Worm (Caenorhabditis elegans): ENCODE data around the gene psmd-9.

The psmd-9 gene

ce11 chrII:6951250-6951806, 49.4 kb downstream of the psmd-9 start, which contains the start of the genes malt-1 and ceh-38:
TSS of gene malt-1 (minus strand) at chrII:6951300.
TSS of gene ceh-38 (plus strand) at chrII:6951526.
- TF ChIP-seq T07F8.4 (tag; optimal IDR thresholded peaks at IDR 0.05): no peak
- TF ChIP-seq ama-1 (optimal IDR thresholded peaks at IDR 0.05): no peak
- TF ChIP-seq ama-1 (GFP tag; optimal IDR thresholded peaks at IDR 0.05): no peak
- no peak for TF ChIP-seq ztf-6 (GFP tag; IDR thresholded peaks at IDR 0.05)
- no peak for TF ChIP-seq Y56A3A.18 (GFP tag; IDR thresholded peaks at IDR 0.05)
- TF ChIP-seq cebp-1 (GFP tag; IDR thresholded peaks at IDR 0.05): peak; percentile 63; the same call in 1 of the 2 replicates
- peak; percentile 90 for TF ChIP-seq cebp-1 (tag; optimal IDR thresholded peaks at IDR 0.05)
- no peak for TF ChIP-seq attf-6 (GFP tag; IDR thresholded peaks at IDR 0.05)
- TF ChIP-seq ceh-79 (tag; optimal IDR thresholded peaks at IDR 0.05): no peak
- TF ChIP-seq egrh-3 (GFP tag; IDR thresholded peaks at IDR 0.05): no peak
- peak; percentile 67 for TF ChIP-seq chd-7 (tag; optimal IDR thresholded peaks at IDR 0.05)
- no peak for TF ChIP-seq B0261.1 (tag; optimal IDR thresholded peaks at IDR 0.05)
- TF ChIP-seq nhr-120 (GFP tag; IDR thresholded peaks at IDR 0.05): no peak
- peak in 1 of 3 experiments; percentile 63 for TF ChIP-seq lin-35 (GFP tag; optimal IDR thresholded peaks at IDR 0.05)
- TF ChIP-seq bed-2 (GFP tag; IDR thresholded peaks at IDR 0.05): no peak
- peak; percentile 24 for TF ChIP-seq F52B5.7 (tag; optimal IDR thresholded peaks at IDR 0.05)
- TF ChIP-seq ceh-58 (GFP tag; IDR thresholded peaks at IDR 0.05): no peak
- no peak for TF ChIP-seq F57C9.4 (tag; optimal IDR thresholded peaks at IDR 0.05)
- TF ChIP-seq ccch-3 (GFP tag; optimal IDR thresholded peaks at IDR 0.05): peak; percentile 28
- TF ChIP-seq rec-8 (tag; optimal IDR thresholded peaks at IDR 0.05): no peak
- TF ChIP-seq K12H6.12 (tag; optimal IDR thresholded peaks at IDR 0.05): peak; percentile 94
- no peak for TF ChIP-seq F55B11.4 (tag; optimal IDR thresholded peaks at IDR 0.05; ENCODE audit: borderline replicate concordance, insufficient read depth)
- peak; percentile 79 for TF ChIP-seq B0336.3 (GFP tag; IDR thresholded peaks at IDR 0.05)
- TF ChIP-seq unc-130 (GFP tag; optimal IDR thresholded peaks at IDR 0.05): no peak
- no peak for TF ChIP-seq lag-1 (GFP tag; IDR thresholded peaks at IDR 0.05)
- TF ChIP-seq mel-28 (tag; optimal IDR thresholded peaks at IDR 0.05; ENCODE audit: borderline replicate concordance): no peak
- no peak for TF ChIP-seq hlh-26 (GFP tag; conservative IDR thresholded peaks at IDR 0.05)
- peak; percentile 83 for TF ChIP-seq dox-1 (GFP tag; IDR thresholded peaks at IDR 0.05)
- no peak for TF ChIP-seq nfya-1 (tag; optimal IDR thresholded peaks at IDR 0.05; ENCODE audit: borderline replicate concordance, insufficient read depth)
- no peak for TF ChIP-seq F49E8.2 (tag; optimal IDR thresholded peaks at IDR 0.05; ENCODE audit: insufficient read depth)
- peak; percentile 84 for TF ChIP-seq madf-10 (tag; optimal IDR thresholded peaks at IDR 0.05)
- no peak for TF ChIP-seq ztf-28 (GFP tag; IDR thresholded peaks at IDR 0.05)
- peak; percentile 20 for TF ChIP-seq dpl-1 (GFP tag; optimal IDR thresholded peaks at IDR 0.05)
- no peak for TF ChIP-seq Y53G8AR.9 (GFP tag; conservative IDR thresholded peaks at IDR 0.05)
- TF ChIP-seq lin-40 (tag; optimal IDR thresholded peaks at IDR 0.05): peak; percentile 92
- TF ChIP-seq akir-1 (GFP tag; optimal IDR thresholded peaks at IDR 0.05): peak; percentile 17
- peak; percentile 0 for TF ChIP-seq snpc-1.1 (tag; optimal IDR thresholded peaks at IDR 0.05; ENCODE audit: insufficient read depth)
- 0 out of 2 replicates have a peak, but pooled peaks have one; percentile 9 for TF ChIP-seq hsf-1 (GFP tag; IDR thresholded peaks at IDR 0.05)
- TF ChIP-seq aptf-3 (GFP tag; IDR thresholded peaks at IDR 0.05): no peak
- TF ChIP-seq mxl-1 (tag; optimal IDR thresholded peaks at IDR 0.05): no peak
- peak; percentile 50 for TF ChIP-seq ztf-18 (tag; optimal IDR thresholded peaks at IDR 0.05)
- TF ChIP-seq mcd-1 (GFP tag; IDR thresholded peaks at IDR 0.05): peak; percentile 75
- TF ChIP-seq lsy-27 (tag; optimal IDR thresholded peaks at IDR 0.05; ENCODE audit: borderline replicate concordance, insufficient read depth): no peak
- peak; percentile 90 for TF ChIP-seq F33H1.4 (GFP tag; IDR thresholded peaks at IDR 0.05)
- TF ChIP-seq ztf-3 (GFP tag; optimal IDR thresholded peaks at IDR 0.05): no peak
- peak; percentile 83 for TF ChIP-seq ceh-27 (GFP tag; optimal IDR thresholded peaks at IDR 0.05)
- TF ChIP-seq sdz-38 (tag; optimal IDR thresholded peaks at IDR 0.05): no peak
- peak; percentile 91 for TF ChIP-seq ZK185.1 (tag; optimal IDR thresholded peaks at IDR 0.05; ENCODE audit: poor library complexity, severe bottlenecking)

Data from whole organism, young adult.